Fruit fly (Drosophila melanogaster): ENCODE data around the gene CG13078.

Gene CG13078

DNA sequence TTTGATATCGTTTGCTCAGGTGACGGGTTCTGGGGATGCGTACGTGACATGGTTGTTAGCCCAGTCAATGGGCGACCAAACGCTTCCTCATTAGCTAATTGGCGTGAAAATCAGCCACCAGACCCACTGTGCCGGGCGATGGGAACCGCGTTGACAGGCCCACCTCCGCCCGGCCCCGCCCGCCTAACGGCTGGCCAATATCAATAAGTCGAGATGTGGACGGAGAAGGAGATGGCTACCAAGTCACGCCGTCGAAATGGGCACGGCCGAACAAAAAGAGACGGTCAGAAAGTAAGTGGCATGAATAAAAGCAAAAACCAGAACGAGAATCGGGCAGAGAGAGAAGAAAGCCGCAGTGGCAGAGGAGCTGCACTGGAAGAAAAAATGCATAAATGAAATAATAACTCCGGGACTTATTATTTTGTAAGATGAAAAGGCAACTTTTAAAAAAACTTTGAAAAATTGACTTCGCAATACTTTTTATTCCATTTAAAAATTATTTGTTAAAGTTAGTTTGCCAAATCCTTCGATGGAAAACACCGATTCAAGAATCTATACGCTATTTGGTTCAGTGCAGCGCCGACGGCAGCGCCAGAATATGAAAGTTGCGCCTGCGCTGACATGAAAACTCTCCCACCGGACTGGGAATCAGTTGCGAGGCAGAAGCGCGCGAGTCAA is 25.8 kb upstream of the CG13078 start, which contains the start of gene CG13082 (continued):
- TF ChIP-seq sug (tag; optimal IDR thresholded peaks at IDR 0.05) (no peak), Mes4 (GFP tag; optimal IDR thresholded peaks at IDR 0.05) (peak; percentile 40), D (optimal IDR thresholded peaks at IDR 0.05) (no peak), D (GFP tag; optimal IDR thresholded peaks at IDR 0.05) (peak; percentile 75), CG3065 (GFP tag; optimal IDR thresholded peaks at IDR 0.05) (no peak), Usf (GFP tag; optimal IDR thresholded peaks at IDR 0.05) (no peak), sim (GFP tag; IDR thresholded peaks at IDR 0.05) (peak; percentile 4; the same call in 1 of the 2 replicates)

DNA sequence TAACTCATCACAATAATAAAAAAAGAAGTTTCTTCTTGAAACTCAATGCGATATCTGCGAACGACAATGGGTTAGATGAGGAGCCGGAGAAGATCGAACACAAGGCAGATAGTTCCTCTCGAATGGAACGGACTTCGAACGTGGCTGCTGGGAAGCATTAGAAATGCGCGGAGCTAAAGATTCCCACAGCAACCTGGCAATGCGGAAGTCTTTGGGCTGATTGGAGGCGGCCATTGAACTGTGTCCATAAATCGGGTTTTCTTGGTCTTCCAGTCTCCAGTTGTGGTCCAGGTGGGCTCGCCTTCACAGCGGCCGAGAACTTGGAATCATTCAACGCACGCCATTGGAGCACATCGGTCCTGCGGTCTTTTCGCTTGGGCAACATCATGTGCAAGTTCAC is 23.4 kb upstream of the CG13078 start, which contains the start of gene CG13081:
CG13081 (plus strand) TSS at position 301 of the 400 bp plus-strand sequence.
- TF ChIP-seq CG8290 (GFP tag; optimal IDR thresholded peaks at IDR 0.05) (no peak), CG8290 (tag; optimal IDR thresholded peaks at IDR 0.05) (no peak), CG12104 (GFP tag; optimal IDR thresholded peaks at IDR 0.05) (no peak), Nf-YB (GFP tag; optimal IDR thresholded peaks at IDR 0.05) (no peak), CG7357 (GFP tag; IDR thresholded peaks at IDR 0.05) (no peak), lilli (GFP tag; optimal IDR thresholded peaks at IDR 0.05) (no peak), gcm2 (GFP tag; optimal IDR thresholded peaks at IDR 0.05) (no peak), B-H2 (GFP tag; optimal IDR thresholded peaks at IDR 0.05) (no peak), CG1529 (GFP tag; optimal IDR thresholded peaks at IDR 0.05) (no peak), stwl (tag; optimal IDR thresholded peaks at IDR 0.05) (no peak), nmo (GFP tag; optimal IDR thresholded peaks at IDR 0.05) (no peak), CG6813 (GFP tag; optimal IDR thresholded peaks at IDR 0.05) (no peak), Oli (tag; optimal IDR thresholded peaks at IDR 0.05) (no peak), p53 (GFP tag; optimal IDR thresholded peaks at IDR 0.05) (no peak), wek (GFP tag; optimal IDR thresholded peaks at IDR 0.05) (no peak), CG6654 (GFP tag; optimal IDR thresholded peaks at IDR 0.05) (no peak), zfh2 (GFP tag; optimal IDR thresholded peaks at IDR 0.05) (no peak), pnt (GFP tag; optimal IDR thresholded peaks at IDR 0.05) (no peak), CG6689 (GFP tag; IDR thresholded peaks at IDR 0.05) (no peak), CG14860 (GFP tag; IDR thresholded peaks at IDR 0.05; ENCODE audit: partially characterized antibody) (no peak)

DNA sequence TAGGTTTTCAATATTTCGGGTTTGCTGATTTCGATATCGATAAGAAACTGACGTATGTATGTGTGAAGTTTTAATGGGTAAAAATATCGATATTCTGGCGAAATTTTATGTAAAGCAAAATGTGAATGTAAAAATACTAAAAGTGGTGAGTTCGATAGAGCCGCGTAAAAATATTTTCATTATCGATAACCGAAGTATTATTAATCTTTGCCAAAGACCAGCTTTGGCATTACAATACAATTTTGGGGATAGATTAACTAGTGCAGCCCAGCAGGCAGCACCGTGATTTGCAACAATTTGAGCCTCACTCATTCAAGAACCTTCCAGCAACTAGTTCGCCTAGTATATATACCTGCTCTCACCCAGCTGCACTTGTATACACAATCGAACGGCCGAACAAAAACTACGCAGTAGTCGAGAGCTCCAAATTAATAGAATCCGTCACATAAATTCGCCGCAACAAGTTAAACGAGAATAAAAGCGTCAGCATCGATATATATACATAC is 21.4 kb upstream of the CG13078 start:
- no peak for TF ChIP-seq slp2 (GFP tag; optimal IDR thresholded peaks at IDR 0.05)
- TF ChIP-seq stwl (tag; optimal IDR thresholded peaks at IDR 0.05): peak; percentile 96
- no peak for TF ChIP-seq CG8478 (optimal IDR thresholded peaks at IDR 0.05)
- no peak for TF ChIP-seq CG11093 (GFP tag; IDR thresholded peaks at IDR 0.05)
- TF ChIP-seq CG12219 (GFP tag; optimal IDR thresholded peaks at IDR 0.05): no peak
- TF ChIP-seq Sry-δ (GFP tag; optimal IDR thresholded peaks at IDR 0.05): peak; percentile 84
- peak; percentile 84 for TF ChIP-seq abd-A (tag; optimal IDR thresholded peaks at IDR 0.05)
- no peak for TF ChIP-seq ash1 (GFP tag; optimal IDR thresholded peaks at IDR 0.05)
- peak; percentile 66 for TF ChIP-seq Dp (GFP tag; optimal IDR thresholded peaks at IDR 0.05)
- TF ChIP-seq CG10267 (tag; optimal IDR thresholded peaks at IDR 0.05): peak; percentile 46
- no peak for TF ChIP-seq H15 (GFP tag; IDR thresholded peaks at IDR 0.05)
- no peak for TF ChIP-seq Antp (GFP tag; optimal IDR thresholded peaks at IDR 0.05)
- no peak for TF ChIP-seq ems (GFP tag; optimal IDR thresholded peaks at IDR 0.05)
- TF ChIP-seq trem (tag; optimal IDR thresholded peaks at IDR 0.05): peak; percentile 49
- no peak for TF ChIP-seq CG9609 (GFP tag; optimal IDR thresholded peaks at IDR 0.05)
- no peak for TF ChIP-seq ttk (GFP tag; IDR thresholded peaks at IDR 0.05)
- no peak for TF ChIP-seq Ets65A (GFP tag)
- no peak for TF ChIP-seq CG4854 (GFP tag; optimal IDR thresholded peaks at IDR 0.05)
- TF ChIP-seq BEAF-32 (GFP tag; optimal IDR thresholded peaks at IDR 0.05): peak; percentile 81
- TF ChIP-seq br (optimal IDR thresholded peaks at IDR 0.05): no peak
- no peak for TF ChIP-seq nau (GFP tag; optimal IDR thresholded peaks at IDR 0.05)
- no peak for TF ChIP-seq CG7987 (GFP tag; optimal IDR thresholded peaks at IDR 0.05)
- peak; percentile 79; the same call in 1 of the 2 replicates for TF ChIP-seq amos (GFP tag; IDR thresholded peaks at IDR 0.05; ENCODE audit: partially characterized antibody)
- TF ChIP-seq D19B (GFP tag; optimal IDR thresholded peaks at IDR 0.05): no peak
